Worm (Caenorhabditis elegans) whole organism, L2 larva: ENCODE measurements around the gene Y71H2AM.11.
A peak's percentile ranks its signal among the peaks of the same experiment; 100 is the strongest.

Source experiments
- C34F6.9 ChIP-seq: fragments of 150-350 bp; optimal IDR thresholded peaks from 2 replicates; lab custom pipeline; 2014; ENCODE audit warnings: missing biosample characterization, missing genetic modification characterization
- F13H6.1 ChIP-seq: sonication (generic microtip); optimal IDR thresholded peaks from 2 replicates; lab custom pipeline; 2016; ENCODE audit warnings: missing genetic modification characterization, missing compliant biosample characterization
- R02D3.7 ChIP-seq: fragments of 150-350 bp; optimal IDR thresholded peaks from 2 replicates; lab custom pipeline; 2014; ENCODE audit warnings: missing biosample characterization, missing genetic modification characterization
- Y55F3AM.14 ChIP-seq: fragments of 200-800 bp; sonication (Bioruptor generic); optimal IDR thresholded peaks from 2 replicates; lab custom pipeline; 2018; ENCODE audit warnings: mild to moderate bottlenecking, missing genetic modification characterization, missing compliant biosample characterization
- ZK546.5 ChIP-seq: sonication (generic microtip); optimal IDR thresholded peaks from 2 replicates; lab custom pipeline; 2017; ENCODE audit warnings: missing biosample characterization, missing genetic modification characterization
- alr-1 ChIP-seq: fragments of 150-350 bp; optimal IDR thresholded peaks from 2 replicates; lab custom pipeline; 2014; ENCODE audit warnings: missing biosample characterization, missing genetic modification characterization
- aly-2 ChIP-seq: fragments of 150-350 bp; optimal IDR thresholded peaks from 2 replicates; lab custom pipeline; 2014; ENCODE audit warnings: missing biosample characterization, missing genetic modification characterization
- ama-1 ChIP-seq: fragments of 150-350 bp; optimal IDR thresholded peaks from 2 replicates; lab custom pipeline; 2018; ENCODE audit warnings: inconsistent platforms
- blmp-1 ChIP-seq: sonication (generic microtip); optimal IDR thresholded peaks from 2 replicates; lab custom pipeline; 2017; ENCODE audit warnings: missing genetic modification characterization, mild to moderate bottlenecking, missing compliant biosample characterization, antibody characterized with exemption, moderate library complexity; ENCODE audit not compliant: insufficient read depth
- ceh-16 ChIP-seq: fragments of 150-350 bp; optimal IDR thresholded peaks from 2 replicates; lab custom pipeline; 2014; ENCODE audit warnings: missing biosample characterization, missing genetic modification characterization
- ceh-82 ChIP-seq: fragments of 150-350 bp; optimal IDR thresholded peaks from 2 replicates; lab custom pipeline; 2014; ENCODE audit warnings: missing biosample characterization, missing genetic modification characterization
- dmd-4 ChIP-seq: sonication (generic microtip); optimal IDR thresholded peaks from 2 replicates; lab custom pipeline; 2017; ENCODE audit warnings: missing biosample characterization, missing genetic modification characterization
- egl-27 ChIP-seq: sonication (generic microtip); optimal IDR thresholded peaks from 3 replicates; lab custom pipeline; 2017; ENCODE audit warnings: missing biosample characterization, missing genetic modification reagents, missing genetic modification characterization
- elt-1 ChIP-seq: fragments of 150-350 bp; optimal IDR thresholded peaks from 2 replicates; lab custom pipeline; 2014; ENCODE audit warnings: missing biosample characterization, missing genetic modification characterization
- elt-3 ChIP-seq: sonication (generic microtip); optimal IDR thresholded peaks from 2 replicates; lab custom pipeline; 2017; ENCODE audit warnings: missing biosample characterization, missing genetic modification characterization
- fos-1 ChIP-seq: fragments of 150-350 bp; optimal IDR thresholded peaks from 2 replicates; lab custom pipeline; 2014; ENCODE audit warnings: missing biosample characterization, missing genetic modification characterization
- gmeb-1 ChIP-seq: fragments of 150-350 bp; optimal IDR thresholded peaks from 2 replicates; lab custom pipeline; 2014; ENCODE audit warnings: missing biosample characterization, missing genetic modification characterization
- lin-11 ChIP-seq: fragments of 150-350 bp; sonication (generic microtip); optimal IDR thresholded peaks from 2 replicates; lab custom pipeline; 2014; ENCODE audit warnings: missing biosample characterization, missing genetic modification characterization, inconsistent platforms, mixed read lengths
- lin-13 ChIP-seq: fragments of 150-350 bp; optimal IDR thresholded peaks from 2 replicates; lab custom pipeline; 2014; ENCODE audit warnings: missing biosample characterization, missing genetic modification reagents, missing genetic modification characterization
- lin-39 ChIP-seq: fragments of 150-350 bp; optimal IDR thresholded peaks from 2 replicates; lab custom pipeline; 2014; ENCODE audit warnings: missing biosample characterization, missing genetic modification reagents, missing genetic modification characterization
- lsy-2 ChIP-seq, 2 experiments: fragments of 150-350 bp in 1 of 2; sonication (generic microtip) in 1 of 2; optimal IDR thresholded peaks; 2 replicates each; lab custom pipeline; 2014 to 2017; ENCODE audit warnings: missing biosample characterization in 2 of 2, missing genetic modification characterization in 2 of 2
- mab-5 ChIP-seq: fragments of 150-350 bp; optimal IDR thresholded peaks from 2 replicates; lab custom pipeline; 2014; ENCODE audit warnings: missing biosample characterization, missing genetic modification characterization
- mdl-1 ChIP-seq, 2 experiments: fragments of 150-350 bp in 1 of 2; sonication (generic microtip) in 1 of 2; optimal IDR thresholded peaks; 2 replicates each; lab custom pipeline; 2017; ENCODE audit warnings: missing biosample characterization in 2 of 2, missing genetic modification characterization in 2 of 2
- nhr-10 ChIP-seq: sonication (generic microtip); optimal IDR thresholded peaks from 2 replicates; lab custom pipeline; 2017; ENCODE audit warnings: missing biosample characterization, missing genetic modification characterization
- nhr-11 ChIP-seq: fragments of 150-350 bp; optimal IDR thresholded peaks from 2 replicates; lab custom pipeline; 2014; ENCODE audit warnings: missing biosample characterization, missing genetic modification characterization
- nhr-12 ChIP-seq: fragments of 150-350 bp; optimal IDR thresholded peaks from 2 replicates; lab custom pipeline; 2014; ENCODE audit warnings: missing biosample characterization, missing genetic modification characterization
- nhr-129 ChIP-seq: fragments of 150-350 bp; optimal IDR thresholded peaks from 2 replicates; lab custom pipeline; 2014; ENCODE audit warnings: missing biosample characterization, missing genetic modification characterization
- nhr-21 ChIP-seq: fragments of 150-350 bp; optimal IDR thresholded peaks from 2 replicates; lab custom pipeline; 2014; ENCODE audit warnings: missing biosample characterization, missing genetic modification characterization
- nhr-23 ChIP-seq: fragments of 150-350 bp; optimal IDR thresholded peaks from 2 replicates; lab custom pipeline; 2014; ENCODE audit warnings: missing biosample characterization, missing genetic modification reagents, missing genetic modification characterization
- nhr-237 ChIP-seq: fragments of 150-350 bp; optimal IDR thresholded peaks from 2 replicates; lab custom pipeline; 2014; ENCODE audit warnings: missing biosample characterization, missing genetic modification characterization
- nhr-25 ChIP-seq: fragments of 150-350 bp; sonication (generic microtip); optimal IDR thresholded peaks from 3 replicates; lab custom pipeline; 2014; ENCODE audit warnings: missing biosample characterization, missing genetic modification characterization
- nhr-6 ChIP-seq: fragments of 150-350 bp; optimal IDR thresholded peaks from 2 replicates; lab custom pipeline; 2014; ENCODE audit warnings: missing biosample characterization, missing genetic modification characterization
- nhr-77 ChIP-seq: fragments of 150-350 bp; optimal IDR thresholded peaks from 2 replicates; lab custom pipeline; 2014; ENCODE audit warnings: missing biosample characterization, missing genetic modification characterization
- peb-1 ChIP-seq: fragments of 150-350 bp; optimal IDR thresholded peaks from 2 replicates; lab custom pipeline; 2014; ENCODE audit warnings: missing biosample characterization, missing genetic modification characterization
- sem-4 ChIP-seq: fragments of 150-350 bp; optimal IDR thresholded peaks from 2 replicates; lab custom pipeline; 2014; ENCODE audit warnings: missing biosample characterization, missing genetic modification reagents, missing genetic modification characterization
- skn-1 ChIP-seq: sonication (generic microtip); optimal IDR thresholded peaks from 2 replicates; lab custom pipeline; 2017; ENCODE audit warnings: missing biosample characterization, missing genetic modification characterization
- sma-3 ChIP-seq: sonication (generic microtip); optimal IDR thresholded peaks from 2 replicates; lab custom pipeline; 2016; ENCODE audit warnings: missing genetic modification reagents, missing genetic modification characterization, missing compliant biosample characterization
- sma-9 ChIP-seq, 2 experiments: fragments of 150-350 bp in 1 of 2; sonication (generic microtip) in 1 of 2; optimal IDR thresholded peaks; 2 replicates each; lab custom pipeline; 2014 to 2016; ENCODE audit warnings: missing genetic modification characterization in 2 of 2, mild to moderate bottlenecking in 1 of 2, missing biosample characterization in 1 of 2, missing compliant biosample characterization in 1 of 2, missing genetic modification reagents in 1 of 2, moderate library complexity in 1 of 2
- snpc-4 ChIP-seq: fragments of 150-350 bp; optimal IDR thresholded peaks from 2 replicates; lab custom pipeline; 2014; ENCODE audit warnings: missing biosample characterization, missing genetic modification characterization
- unc-39 ChIP-seq: fragments of 150-350 bp; optimal IDR thresholded peaks from 2 replicates; lab custom pipeline; 2014; ENCODE audit warnings: missing biosample characterization, missing genetic modification characterization
- unc-55 ChIP-seq: fragments of 150-350 bp; sonication (generic microtip); optimal IDR thresholded peaks from 3 replicates; lab custom pipeline; 2014; ENCODE audit warnings: missing biosample characterization, missing genetic modification reagents, missing genetic modification characterization
- zag-1 ChIP-seq: fragments of 150-350 bp; optimal IDR thresholded peaks from 2 replicates; lab custom pipeline; 2014; ENCODE audit warnings: missing biosample characterization, missing genetic modification characterization
- ztf-1 ChIP-seq: fragments of 200-800 bp; sonication (Bioruptor generic); conservative IDR thresholded peaks from 2 replicates; pipeline ENCODE4 v1.3.6; 2022; ENCODE audit warnings: missing genetic modification characterization, missing compliant biosample characterization
- ztf-11 ChIP-seq: sonication (generic microtip); optimal IDR thresholded peaks from 2 replicates; lab custom pipeline; 2017; ENCODE audit warnings: missing biosample characterization, missing genetic modification characterization
- ztf-4 ChIP-seq: fragments of 150-350 bp; optimal IDR thresholded peaks from 2 replicates; lab custom pipeline; 2014; ENCODE audit warnings: missing biosample characterization, missing genetic modification characterization

Gene Y71H2AM.11

DNA sequence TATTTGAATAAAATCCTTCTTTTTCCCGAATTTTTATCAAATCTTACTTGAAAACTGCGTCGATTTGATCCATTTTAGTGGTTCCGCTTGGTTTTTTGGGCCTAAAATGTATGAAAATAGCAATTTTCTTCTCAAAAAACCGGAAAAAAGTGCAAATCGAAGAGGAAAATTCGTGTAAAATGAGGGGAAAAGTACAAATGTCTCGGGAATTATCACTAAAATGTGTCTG is at the start of gene Y71H2AM.11:
Y71H2AM.11 (minus strand) TSS at position 101 of the 229 bp plus-strand sequence.
- TF ChIP-seq mdl-1 (tag; optimal IDR thresholded peaks at IDR 0.05; lab: Kevin White, UChicago) (no peak), ztf-1 (GFP tag; lab: Robert Waterston, UW) (no peak), alr-1 (tag; lab: Kevin White, UChicago) (no peak), Y55F3AM.14 (no peak), sma-9 (GFP tag; optimal IDR thresholded peaks at IDR 0.05; lab: Kevin White, UChicago) (no peak), sma-9 (tag; optimal IDR thresholded peaks at IDR 0.05; lab: Kevin White, UChicago) (no peak), dmd-4 (tag; lab: Kevin White, UChicago) (no peak), nhr-237 (tag; lab: Kevin White, UChicago) (no peak), aly-2 (no peak), fos-1 (tag; lab: Kevin White, UChicago) (no peak), ceh-16 (tag; lab: Kevin White, UChicago) (no peak), unc-55 (GFP tag; lab: Kevin White, UChicago) (no peak), mab-5 (tag; lab: Kevin White, UChicago) (no peak), F13H6.1 (tag; lab: Kevin White, UChicago) (no peak), gmeb-1 (tag; lab: Kevin White, UChicago) (no peak), egl-27 (tag; lab: Kevin White, UChicago) (no peak)
- TF ChIP-seq, all 48 proteins: peak for 0

DNA sequence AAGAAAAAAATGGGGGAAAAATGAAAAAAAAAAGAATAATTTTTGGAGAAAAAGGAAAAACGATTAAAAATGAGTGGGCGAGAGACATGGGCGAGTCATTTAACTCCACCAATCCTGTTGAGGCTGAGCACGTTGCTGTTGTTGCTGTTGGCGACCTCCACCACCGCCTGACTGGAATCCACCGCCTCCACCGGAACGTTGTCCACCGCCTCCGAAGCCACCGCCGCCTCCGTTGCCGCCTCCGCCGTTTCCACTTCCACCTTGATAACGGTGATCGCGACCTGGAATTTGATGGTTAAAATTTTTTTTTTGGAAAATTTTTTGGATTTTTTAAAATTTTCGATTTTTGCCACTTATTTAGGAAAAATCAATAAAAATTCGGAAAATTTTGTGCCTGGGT is 45.9 kb upstream of the Y71H2AM.11 start:
- TF ChIP-seq nhr-237 (tag; lab: Kevin White, UChicago) (no peak), C34F6.9 (tag; lab: Kevin White, UChicago) (no peak), mdl-1 (tag; optimal IDR thresholded peaks at IDR 0.05; lab: Kevin White, UChicago) (no peak), fos-1 (tag; lab: Kevin White, UChicago) (no peak)
- TF ChIP-seq, all 48 proteins: peak for 0

DNA sequence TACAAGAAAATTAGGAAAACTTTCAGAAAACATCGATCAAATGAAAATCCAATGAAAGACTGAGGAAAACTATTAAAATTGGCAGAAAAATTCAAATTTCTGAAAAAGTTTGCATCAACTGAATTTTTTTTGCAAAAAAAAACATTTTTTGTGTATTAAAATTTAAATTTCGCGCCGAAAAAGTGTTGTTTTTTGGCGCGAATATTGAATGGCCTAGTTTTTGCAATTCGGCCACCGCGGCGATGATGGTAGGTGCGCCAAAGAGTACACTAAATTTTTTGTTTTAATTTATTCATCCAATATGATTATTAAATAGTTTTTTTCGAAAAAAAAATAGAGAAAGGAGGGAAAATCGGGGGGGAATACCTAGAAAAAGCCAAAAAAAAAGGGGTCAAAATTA is 44.2 kb upstream of the Y71H2AM.11 start:
- TF ChIP-seq ZK546.5, result no peak
- no peak for TF ChIP-seq nhr-25 (tag; lab: Kevin White, UChicago)
- TF ChIP-seq aly-2, result no peak
- TF ChIP-seq unc-55 (GFP tag; lab: Kevin White, UChicago), result no peak
- no peak for TF ChIP-seq nhr-6 (tag; lab: Kevin White, UChicago)
- TF ChIP-seq sem-4 (tag; lab: Kevin White, UChicago), result no peak
- no peak for TF ChIP-seq blmp-1 (tag; lab: Kevin White, UChicago)
- TF ChIP-seq nhr-23, result no peak
- TF ChIP-seq nhr-21 (tag; lab: Kevin White, UChicago), result no peak
- TF ChIP-seq nhr-129 (tag; lab: Kevin White, UChicago), result no peak
- no peak for TF ChIP-seq unc-39
- TF ChIP-seq nhr-10 (tag; lab: Kevin White, UChicago), result no peak
- no peak for TF ChIP-seq ztf-11 (tag; lab: Kevin White, UChicago)
- no peak for TF ChIP-seq fos-1 (tag; lab: Kevin White, UChicago)
- TF ChIP-seq C34F6.9 (tag; lab: Kevin White, UChicago), result no peak
- TF ChIP-seq ceh-82 (tag; lab: Kevin White, UChicago), result no peak
- TF ChIP-seq elt-3 (tag; lab: Kevin White, UChicago), result no peak
- no peak for TF ChIP-seq Y55F3AM.14
- no peak for TF ChIP-seq gmeb-1 (tag; lab: Kevin White, UChicago)
- TF ChIP-seq peb-1 (tag; lab: Kevin White, UChicago), result no peak

DNA sequence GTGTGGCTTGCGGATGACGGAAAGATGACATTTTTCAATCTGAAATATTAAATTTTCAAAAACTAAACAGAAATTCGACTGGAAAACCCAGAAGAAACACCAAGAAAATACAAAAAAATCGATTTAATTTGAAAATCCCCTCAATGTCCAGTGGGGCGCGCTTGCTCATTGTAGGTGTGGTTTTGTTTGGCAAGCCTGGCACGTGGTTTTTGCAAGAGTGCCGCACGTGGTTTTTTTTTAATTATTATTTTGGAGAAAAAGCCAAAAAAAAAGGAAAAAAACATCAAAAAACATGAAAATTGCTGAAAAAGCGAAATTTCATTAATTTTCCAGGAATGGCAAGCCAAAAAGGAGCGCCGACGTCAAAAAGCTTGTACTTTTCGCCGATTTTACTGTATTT is 43.7 kb upstream of the Y71H2AM.11 start, which contains the start of gene swsn-3:
swsn-3 (minus strand) TSS at position 45 of the 400 bp plus-strand sequence.
- TF ChIP-seq elt-3 (tag; lab: Kevin White, UChicago), result no peak
- TF ChIP-seq sma-3 (GFP tag; lab: Kevin White, UChicago), result peak; percentile 83
- peak; percentile 85 to 94 for TF ChIP-seq lsy-2 (tag; optimal IDR thresholded peaks at IDR 0.05; lab: Kevin White, UChicago)
- TF ChIP-seq F13H6.1 (tag; lab: Kevin White, UChicago), result peak; percentile 89
- TF ChIP-seq lin-13, result peak; percentile 92
- TF ChIP-seq nhr-12 (tag; lab: Kevin White, UChicago), result no peak
- TF ChIP-seq nhr-77 (tag; lab: Kevin White, UChicago), result peak; percentile 32
- no peak for TF ChIP-seq unc-39
- TF ChIP-seq ztf-4, result peak; percentile 14
- TF ChIP-seq skn-1 (tag; lab: Kevin White, UChicago), result peak; percentile 55
- peak; percentile 70 for TF ChIP-seq snpc-4 (tag; lab: Kevin White, UChicago)
- TF ChIP-seq ztf-1 (GFP tag; lab: Robert Waterston, UW), result no peak
- TF ChIP-seq ZK546.5, result peak; percentile 52
- TF ChIP-seq egl-27 (tag; lab: Kevin White, UChicago), result peak; percentile 60
- TF ChIP-seq nhr-10 (tag; lab: Kevin White, UChicago), result peak; percentile 63
- peak; percentile 53 for TF ChIP-seq ceh-16 (tag; lab: Kevin White, UChicago)
- peak; percentile 39 for TF ChIP-seq blmp-1 (tag; lab: Kevin White, UChicago)
- no peak for TF ChIP-seq nhr-11 (tag; lab: Kevin White, UChicago)
- no peak for TF ChIP-seq elt-1 (tag; lab: Kevin White, UChicago)
- peak; percentile 25 for TF ChIP-seq zag-1 (tag; lab: Kevin White, UChicago)
- peak; percentile 48 for TF ChIP-seq R02D3.7 (tag; lab: Kevin White, UChicago)
- TF ChIP-seq alr-1 (tag; lab: Kevin White, UChicago), result no peak
- peak; percentile 94 for TF ChIP-seq lin-11 (tag; lab: Kevin White, UChicago)
- no peak for TF ChIP-seq aly-2
- peak; percentile 25 for TF ChIP-seq ceh-82 (tag; lab: Kevin White, UChicago)
- no peak for TF ChIP-seq lin-39 (tag; lab: Kevin White, UChicago)
- peak; percentile 27 for TF ChIP-seq ama-1 (lab: Kevin White, UChicago)
- peak; percentile 86 for TF ChIP-seq sma-9 (GFP tag; optimal IDR thresholded peaks at IDR 0.05; lab: Kevin White, UChicago)
- TF ChIP-seq sma-9 (tag; optimal IDR thresholded peaks at IDR 0.05; lab: Kevin White, UChicago), result no peak
- TF ChIP-seq unc-55 (GFP tag; lab: Kevin White, UChicago), result peak; percentile 96
- TF ChIP-seq nhr-23, result no peak
- peak; percentile 74 for TF ChIP-seq nhr-129 (tag; lab: Kevin White, UChicago)
- TF ChIP-seq mab-5 (tag; lab: Kevin White, UChicago), result peak; percentile 91
